Worm (Caenorhabditis elegans): ENCODE measurements around the gene npp-16.

The npp-16 gene

ce11 chrIII:11921658-11922098 lies 6.0 kb downstream of the npp-16 start, which contains the start of gene Y56A3A.22 (continued):
- TF ChIP-seq ceh-58 (GFP tag; IDR thresholded peaks at IDR 0.05) = no peak
- TF ChIP-seq efl-1 (GFP tag; optimal IDR thresholded peaks at IDR 0.05) = no peak
- TF ChIP-seq mxl-1 (tag; optimal IDR thresholded peaks at IDR 0.05) = no peak
- TF ChIP-seq dpff-1 (tag; optimal IDR thresholded peaks at IDR 0.05) = peak; percentile 68
- TF ChIP-seq nhr-80 (tag; optimal IDR thresholded peaks at IDR 0.05) = no peak
- no peak for TF ChIP-seq mel-28 (tag; optimal IDR thresholded peaks at IDR 0.05; ENCODE audit: borderline replicate concordance)
- TF ChIP-seq xnd-1 (tag; optimal IDR thresholded peaks at IDR 0.05) = no peak
- peak; percentile 31 for TF ChIP-seq gei-17 (GFP tag; optimal IDR thresholded peaks at IDR 0.05)
- TF ChIP-seq lin-26 (GFP tag; IDR thresholded peaks at IDR 0.05) = peak; percentile 55; the same call in 1 of the 2 replicates
- no peak for TF ChIP-seq madf-8 (GFP tag; conservative IDR thresholded peaks at IDR 0.05)
- TF ChIP-seq unc-130 (GFP tag; optimal IDR thresholded peaks at IDR 0.05) = no peak
- TF ChIP-seq let-607 (tag; optimal IDR thresholded peaks at IDR 0.05) = peak; percentile 24 to 79
- no peak for TF ChIP-seq unc-62 (GFP tag; optimal IDR thresholded peaks at IDR 0.05)
- no peak for TF ChIP-seq nhr-179 (tag; optimal IDR thresholded peaks at IDR 0.05)
- peak; percentile 94 for TF ChIP-seq B0336.3 (GFP tag; IDR thresholded peaks at IDR 0.05)
- TF ChIP-seq cebp-2 (GFP tag; IDR thresholded peaks at IDR 0.05) = 0 out of 2 replicates have a peak, but pooled peaks have one; percentile 76
- TF ChIP-seq ztf-6 (GFP tag; IDR thresholded peaks at IDR 0.05) = no peak
- peak; percentile 57 for TF ChIP-seq lin-40 (tag; optimal IDR thresholded peaks at IDR 0.05)
- TF ChIP-seq T26A5.8 (tag; optimal IDR thresholded peaks at IDR 0.05) = no peak
- peak; percentile 86 for TF ChIP-seq zim-3 (tag; optimal IDR thresholded peaks at IDR 0.05)
- no peak for TF ChIP-seq let-526 (GFP tag; IDR thresholded peaks at IDR 0.05)
- TF ChIP-seq lin-54 (GFP tag; optimal IDR thresholded peaks at IDR 0.05) = peak; percentile 8
- TF ChIP-seq egrh-3 (GFP tag; IDR thresholded peaks at IDR 0.05) = no peak
- TF ChIP-seq F52B5.7 (tag; optimal IDR thresholded peaks at IDR 0.05) = peak; percentile 87
- no peak for TF ChIP-seq bed-2 (GFP tag; IDR thresholded peaks at IDR 0.05)
- no peak for TF ChIP-seq egl-44 (GFP tag; IDR thresholded peaks at IDR 0.05)
- 0 out of 2 replicates have a peak, but pooled peaks have one; percentile 16 for TF ChIP-seq zfh-2 (GFP tag; conservative IDR thresholded peaks at IDR 0.05)
- TF ChIP-seq dpl-1 (GFP tag; optimal IDR thresholded peaks at IDR 0.05) = no peak
- TF ChIP-seq pha-4 (tag; optimal IDR thresholded peaks at IDR 0.05) = no peak
- no peak for TF ChIP-seq F33H1.4 (GFP tag; IDR thresholded peaks at IDR 0.05)
- TF ChIP-seq ceh-40 (GFP tag; IDR thresholded peaks at IDR 0.05) = no peak
- no peak for TF ChIP-seq rcor-1 (GFP tag; IDR thresholded peaks at IDR 0.05)
- no peak for TF ChIP-seq Y53F4B.3 (GFP tag; IDR thresholded peaks at IDR 0.05)
- peak; percentile 71 for TF ChIP-seq atf-7 (tag; optimal IDR thresholded peaks at IDR 0.05)
- 0 out of 2 replicates have a peak, but pooled peaks have one; percentile 18 for TF ChIP-seq hmg-1.2 (GFP tag; IDR thresholded peaks at IDR 0.05)
- no peak for TF ChIP-seq mes-4 (tag; optimal IDR thresholded peaks at IDR 0.05)
- TF ChIP-seq nhr-27 (tag; optimal IDR thresholded peaks at IDR 0.05) = peak; percentile 6
- TF ChIP-seq die-1 (tag; optimal IDR thresholded peaks at IDR 0.05) = no peak
- no peak for TF ChIP-seq him-1 (tag; optimal IDR thresholded peaks at IDR 0.05)
- TF ChIP-seq bed-1 (GFP tag; IDR thresholded peaks at IDR 0.05) = no peak
- TF ChIP-seq ZK185.1 (tag; optimal IDR thresholded peaks at IDR 0.05; ENCODE audit: poor library complexity, severe bottlenecking) = no peak

ce11 chrIII:11923586-11923985 lies 7.9 kb downstream of the npp-16 start, which contains the start of gene nft-1:
Gene nft-1, plus strand, starts transcription at chrIII:11923886.
- TF ChIP-seq Y53F4B.3 (GFP tag; IDR thresholded peaks at IDR 0.05) = no peak
- TF ChIP-seq nhr-120 (GFP tag; IDR thresholded peaks at IDR 0.05) = no peak
- no peak for TF ChIP-seq B0261.1 (tag; optimal IDR thresholded peaks at IDR 0.05)
- no peak for TF ChIP-seq K12H6.12 (tag; optimal IDR thresholded peaks at IDR 0.05)
- no peak for TF ChIP-seq ztf-26 (tag; optimal IDR thresholded peaks at IDR 0.05)
- TF ChIP-seq ama-1 (optimal IDR thresholded peaks at IDR 0.05) = no peak
- no peak for TF ChIP-seq ama-1 (GFP tag; optimal IDR thresholded peaks at IDR 0.05)
- no peak for TF ChIP-seq hlh-26 (GFP tag; conservative IDR thresholded peaks at IDR 0.05)
- TF ChIP-seq B0019.2 (GFP tag; conservative IDR thresholded peaks at IDR 0.05) = no peak
- TF ChIP-seq madf-3 (GFP tag; IDR thresholded peaks at IDR 0.05) = no peak
- no peak for TF ChIP-seq mxl-1 (tag; optimal IDR thresholded peaks at IDR 0.05)
- no peak for TF ChIP-seq Y67H2A.10 (GFP tag; conservative IDR thresholded peaks at IDR 0.05)
- TF ChIP-seq B0336.3 (GFP tag; IDR thresholded peaks at IDR 0.05) = no peak
- no peak for TF ChIP-seq K11D2.4 (GFP tag; IDR thresholded peaks at IDR 0.05)
- no peak for TF ChIP-seq nfyb-1 (GFP tag; IDR thresholded peaks at IDR 0.05)

Measured in whole organism, young adult.